Fruit fly (Drosophila melanogaster) whole organism, pupa: ENCODE measurements around the gene CG7692.

Experiments used
- CG10348 ChIP-seq: fragments of 200-800 bp; sonication (Bioruptor generic); IDR thresholded peaks from 2 replicates; pipeline ENCODE4 v1.3.6; 2022; ENCODE audit warnings: missing biosample characterization, missing genetic modification characterization
- CG12605 ChIP-seq: fragments of 200-800 bp; sonication (Bioruptor generic); IDR thresholded peaks from 2 replicates; pipeline ENCODE4 v1.3.6; 2022; ENCODE audit warnings: missing biosample characterization, missing genetic modification characterization
- CG13204 ChIP-seq: fragments of 200-800 bp; sonication (Bioruptor generic); optimal IDR thresholded peaks from 2 replicates; lab custom pipeline; 2018; ENCODE audit warnings: missing biosample characterization, mild to moderate bottlenecking, missing genetic modification characterization, moderate library complexity
- CG14655 ChIP-seq: fragments of 200-800 bp; sonication (Bioruptor generic); optimal IDR thresholded peaks from 3 replicates; lab custom pipeline; 2017; ENCODE audit warnings: mild to moderate bottlenecking, missing biosample characterization, missing genetic modification reagents, missing genetic modification characterization
- CG15710 ChIP-seq: fragments of 200-800 bp; sonication (Bioruptor generic); optimal IDR thresholded peaks from 2 replicates; lab custom pipeline; 2018; ENCODE audit warnings: missing biosample characterization, mild to moderate bottlenecking, missing genetic modification characterization, moderate library complexity
- CG17806 ChIP-seq: fragments of 200-800 bp; sonication (Bioruptor generic); optimal IDR thresholded peaks from 2 replicates; lab custom pipeline; 2018; ENCODE audit warnings: missing biosample characterization, mild to moderate bottlenecking, missing genetic modification characterization, moderate library complexity
- CG32121 ChIP-seq: fragments of 200-800 bp; sonication (Bioruptor generic); IDR thresholded peaks from 2 replicates; pipeline ENCODE4 v1.3.6; 2022; ENCODE audit warnings: missing biosample characterization, missing genetic modification characterization
- CG34367 ChIP-seq: fragments of 200-800 bp; sonication (Bioruptor generic); optimal IDR thresholded peaks from 2 replicates; lab custom pipeline; 2018; ENCODE audit warnings: missing biosample characterization, mild to moderate bottlenecking, missing genetic modification characterization
- CG4496 ChIP-seq: fragments of 200-800 bp; sonication (Bioruptor generic); IDR thresholded peaks from 3 replicates; pipeline ENCODE4 v1.3.6; 2022; ENCODE audit warnings: missing biosample characterization, missing genetic modification characterization
- CG8159 ChIP-seq: fragments of 200-800 bp; sonication (Bioruptor generic); optimal IDR thresholded peaks from 3 replicates; lab custom pipeline; 2018; ENCODE audit warnings: missing biosample characterization, mild to moderate bottlenecking, missing genetic modification characterization, moderate library complexity
- CG8301 ChIP-seq: fragments of 200-800 bp; sonication (Bioruptor generic); optimal IDR thresholded peaks from 2 replicates; lab custom pipeline; 2018; ENCODE audit warnings: missing biosample characterization, mild to moderate bottlenecking, missing genetic modification characterization
- D1 ChIP-seq: fragments of 200-800 bp; sonication (Bioruptor generic); optimal IDR thresholded peaks from 2 replicates; lab custom pipeline; 2018; ENCODE audit warnings: missing biosample characterization, mild to moderate bottlenecking, missing genetic modification characterization, moderate library complexity
- EcR ChIP-seq: fragments of 200-800 bp; sonication (Bioruptor generic); optimal IDR thresholded peaks from 3 replicates; lab custom pipeline; 2019; ENCODE audit warnings: missing biosample characterization, missing genetic modification characterization, mild to moderate bottlenecking, moderate library complexity, missing genetic modification reagents
- Ets98B ChIP-seq: fragments of 200-800 bp; sonication (Bioruptor generic); IDR thresholded peaks from 2 replicates; pipeline ENCODE4 v1.3.6; 2022; ENCODE audit warnings: missing biosample characterization, missing genetic modification characterization
- Pif1A ChIP-seq: fragments of 200-800 bp; sonication (Bioruptor generic); optimal IDR thresholded peaks from 3 replicates; lab custom pipeline; 2016; ENCODE audit warnings: missing biosample characterization, missing genetic modification characterization
- Pif1B ChIP-seq: fragments of 200-800 bp; sonication (Bioruptor generic); optimal IDR thresholded peaks from 3 replicates; lab custom pipeline; 2016; ENCODE audit warnings: missing biosample characterization, missing genetic modification characterization
- Snoo ChIP-seq: fragments of 200-800 bp; sonication (Bioruptor generic); optimal IDR thresholded peaks from 3 replicates; lab custom pipeline; 2017; ENCODE audit warnings: missing biosample characterization, mild to moderate bottlenecking, missing genetic modification characterization, inconsistent platforms
- fd96Ca ChIP-seq: fragments of 200-800 bp; sonication (Bioruptor generic); IDR thresholded peaks from 3 replicates; pipeline ENCODE4 v1.3.6; 2022; ENCODE audit warnings: missing biosample characterization, missing genetic modification characterization
- gl ChIP-seq: fragments of 200-800 bp; sonication (Bioruptor generic); optimal IDR thresholded peaks from 2 replicates; lab custom pipeline; 2018; ENCODE audit warnings: missing biosample characterization, mild to moderate bottlenecking, missing genetic modification characterization
- rn ChIP-seq: fragments of 200-800 bp; sonication (Bioruptor generic); IDR thresholded peaks from 2 replicates; pipeline ENCODE4 v1.3.6; 2022; ENCODE audit warnings: missing biosample characterization, missing genetic modification characterization

Gene CG7692

dm6 chr3L:17364023-17364422 is 12.4 kb downstream of the CG7692 start:
- TF ChIP-seq CG17806 (tag; lab: Kevin White, UChicago) (no peak), CG12605 (GFP tag; lab: Robert Waterston, UW) (no peak), CG14655 (GFP tag; lab: Kevin White, UChicago) (no peak), rn (GFP tag; lab: Robert Waterston, UW) (no peak), CG8159 (tag; lab: Kevin White, UChicago) (no peak), CG8301 (no peak), Pif1A (GFP tag; lab: Kevin White, UChicago) (no peak), CG10348 (no peak), Snoo (tag; lab: Kevin White, UChicago) (no peak), D1 (tag; lab: Kevin White, UChicago) (no peak), fd96Ca (GFP tag; lab: Robert Waterston, UW) (no peak), Pif1B (no peak), CG32121 (GFP tag; lab: Robert Waterston, UW) (no peak), CG4496 (GFP tag; lab: Robert Waterston, UW) (no peak), CG34367 (tag; lab: Kevin White, UChicago) (no peak), Ets98B (GFP tag; lab: Robert Waterston, UW) (no peak)
- TF ChIP-seq, all 21 proteins: peak for 0

dm6 chr3L:17366936-17367335 is 15.3 kb downstream of the CG7692 start:
- TF ChIP-seq fd96Ca (GFP tag; lab: Robert Waterston, UW) (no peak), CG17806 (tag; lab: Kevin White, UChicago) (no peak), CG15710 (tag; lab: Kevin White, UChicago) (no peak), D1 (tag; lab: Kevin White, UChicago) (no peak), CG12605 (GFP tag; lab: Robert Waterston, UW) (no peak), CG32121 (GFP tag; lab: Robert Waterston, UW) (no peak), EcR (GFP tag; lab: Kevin White, UChicago) (no peak), CG34367 (tag; lab: Kevin White, UChicago) (no peak), Snoo (tag; lab: Kevin White, UChicago) (no peak), CG10348 (no peak), rn (GFP tag; lab: Robert Waterston, UW) (no peak)
- TF ChIP-seq, all 21 proteins: peak for 0

DNA sequence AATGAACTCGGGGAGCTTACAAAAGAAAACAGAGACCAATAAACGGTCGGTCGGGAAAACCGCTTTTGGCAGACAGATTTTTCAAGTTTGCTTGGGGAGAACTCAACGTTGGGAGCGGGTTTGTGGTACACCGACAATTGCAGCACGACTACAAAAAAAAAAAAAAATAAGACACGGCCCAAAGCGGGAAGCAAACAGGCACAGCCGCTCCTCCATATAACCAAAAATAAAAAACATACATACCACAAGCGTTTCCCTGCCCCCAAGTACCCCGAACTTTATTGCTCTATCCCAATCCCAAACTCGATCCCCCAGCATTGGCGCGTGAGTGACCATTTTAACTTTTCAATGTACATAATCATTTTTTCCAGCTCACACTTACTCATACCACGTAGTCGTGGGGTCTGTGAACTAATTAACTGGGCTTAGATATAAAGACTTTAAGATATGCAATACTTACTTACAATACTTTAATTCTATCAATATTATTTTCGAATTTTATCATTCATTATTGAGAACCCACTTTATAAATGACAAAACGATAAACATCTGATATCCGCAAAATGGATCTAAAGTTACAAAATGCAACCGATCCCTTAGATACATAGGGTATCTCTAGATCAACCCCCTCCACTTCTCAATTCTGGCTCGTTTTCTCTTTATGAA is 23.5 kb downstream of the CG7692 start:
- no peak for TF ChIP-seq Snoo (tag; lab: Kevin White, UChicago)
- TF ChIP-seq CG8301: peak; percentile 52
- peak; percentile 48 for TF ChIP-seq CG14655 (GFP tag; lab: Kevin White, UChicago)
- no peak for TF ChIP-seq CG10348
- no peak for TF ChIP-seq Pif1A (GFP tag; lab: Kevin White, UChicago)
- peak; percentile 46; the same call in 2 of the 3 replicates for TF ChIP-seq fd96Ca (GFP tag; lab: Robert Waterston, UW)
- no peak for TF ChIP-seq Pif1B
- TF ChIP-seq Ets98B (GFP tag; lab: Robert Waterston, UW): peak; percentile 53; the same call in 1 of the 2 replicates
- TF ChIP-seq CG13204 (GFP tag; lab: Kevin White, UChicago): no peak
- TF ChIP-seq CG4496 (GFP tag; lab: Robert Waterston, UW): peak; percentile 67; the same call in 2 of the 3 replicates
- TF ChIP-seq D1 (tag; lab: Kevin White, UChicago): no peak
- peak; percentile 47; the same call in 1 of the 2 replicates for TF ChIP-seq CG32121 (GFP tag; lab: Robert Waterston, UW)

DNA sequence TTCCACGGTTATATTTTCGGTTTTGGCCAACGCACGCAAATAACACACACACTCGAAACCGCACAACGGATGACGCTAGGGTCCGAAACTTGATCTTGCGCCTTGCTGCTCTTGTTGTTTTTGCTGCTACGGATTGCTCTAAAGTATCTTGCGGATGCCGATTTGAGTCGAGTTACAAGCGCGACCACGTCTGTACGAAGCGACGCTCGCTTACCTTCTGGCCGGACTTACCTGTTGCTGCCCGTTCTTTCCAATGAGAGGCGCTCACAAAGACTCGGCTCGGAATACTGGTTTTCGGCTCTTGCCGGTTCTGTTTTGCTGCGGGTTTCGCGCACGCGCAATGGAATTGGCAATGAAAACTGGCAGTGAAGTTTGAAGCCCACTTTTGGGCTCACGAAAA is 27.7 kb downstream of the CG7692 start, which contains the start of gene Cad74A:
Cad74A (minus strand) TSS at position 220 of the 400 bp plus-strand sequence.
- TF ChIP-seq CG10348 (no peak), Pif1B (peak; percentile 38), CG17806 (tag; lab: Kevin White, UChicago) (no peak), CG8301 (no peak), Pif1A (GFP tag; lab: Kevin White, UChicago) (no peak), Ets98B (GFP tag; lab: Robert Waterston, UW) (peak; percentile 58; the same call in 1 of the 2 replicates), CG13204 (GFP tag; lab: Kevin White, UChicago) (peak; percentile 35), CG4496 (GFP tag; lab: Robert Waterston, UW) (peak; percentile 51; the same call in 2 of the 3 replicates), EcR (GFP tag; lab: Kevin White, UChicago) (peak; percentile 38)
- TF ChIP-seq, all 21 proteins: peak for 5

dm6 chr3L:17381990-17382389 is 30.4 kb downstream of the CG7692 start:
- no peak for TF ChIP-seq gl (tag; lab: Kevin White, UChicago)
- no peak for TF ChIP-seq D1 (tag; lab: Kevin White, UChicago)
- no peak for TF ChIP-seq CG4496 (GFP tag; lab: Robert Waterston, UW)
- TF ChIP-seq Snoo (tag; lab: Kevin White, UChicago): no peak
- TF ChIP-seq EcR (GFP tag; lab: Kevin White, UChicago): no peak
- TF ChIP-seq CG34367 (tag; lab: Kevin White, UChicago): no peak
- no peak for TF ChIP-seq CG13204 (GFP tag; lab: Kevin White, UChicago)
- TF ChIP-seq CG10348: no peak
- no peak for TF ChIP-seq CG12605 (GFP tag; lab: Robert Waterston, UW)
- no peak for TF ChIP-seq CG14655 (GFP tag; lab: Kevin White, UChicago)
- no peak for TF ChIP-seq rn (GFP tag; lab: Robert Waterston, UW)
- TF ChIP-seq fd96Ca (GFP tag; lab: Robert Waterston, UW): no peak
- TF ChIP-seq Pif1B: no peak
- TF ChIP-seq CG32121 (GFP tag; lab: Robert Waterston, UW): no peak

dm6 chr3L:17382628-17383027 is 31.0 kb downstream of the CG7692 start, which contains the start of gene CG13728:
Gene CG13728, minus strand, starts transcription at chr3L:17382728.
- TF ChIP-seq Snoo (tag; lab: Kevin White, UChicago): no peak
- no peak for TF ChIP-seq CG34367 (tag; lab: Kevin White, UChicago)
- no peak for TF ChIP-seq CG10348
- no peak for TF ChIP-seq CG12605 (GFP tag; lab: Robert Waterston, UW)
- no peak for TF ChIP-seq rn (GFP tag; lab: Robert Waterston, UW)
- no peak for TF ChIP-seq CG8301
- TF ChIP-seq CG14655 (GFP tag; lab: Kevin White, UChicago): no peak
- TF ChIP-seq CG17806 (tag; lab: Kevin White, UChicago): no peak
- no peak for TF ChIP-seq fd96Ca (GFP tag; lab: Robert Waterston, UW)
- TF ChIP-seq D1 (tag; lab: Kevin White, UChicago): no peak
- no peak for TF ChIP-seq Pif1B
- TF ChIP-seq, all 21 proteins: peak for 0
